Fruit fly (Drosophila melanogaster): ENCODE results near the gene vn.

vn gene

DNA sequence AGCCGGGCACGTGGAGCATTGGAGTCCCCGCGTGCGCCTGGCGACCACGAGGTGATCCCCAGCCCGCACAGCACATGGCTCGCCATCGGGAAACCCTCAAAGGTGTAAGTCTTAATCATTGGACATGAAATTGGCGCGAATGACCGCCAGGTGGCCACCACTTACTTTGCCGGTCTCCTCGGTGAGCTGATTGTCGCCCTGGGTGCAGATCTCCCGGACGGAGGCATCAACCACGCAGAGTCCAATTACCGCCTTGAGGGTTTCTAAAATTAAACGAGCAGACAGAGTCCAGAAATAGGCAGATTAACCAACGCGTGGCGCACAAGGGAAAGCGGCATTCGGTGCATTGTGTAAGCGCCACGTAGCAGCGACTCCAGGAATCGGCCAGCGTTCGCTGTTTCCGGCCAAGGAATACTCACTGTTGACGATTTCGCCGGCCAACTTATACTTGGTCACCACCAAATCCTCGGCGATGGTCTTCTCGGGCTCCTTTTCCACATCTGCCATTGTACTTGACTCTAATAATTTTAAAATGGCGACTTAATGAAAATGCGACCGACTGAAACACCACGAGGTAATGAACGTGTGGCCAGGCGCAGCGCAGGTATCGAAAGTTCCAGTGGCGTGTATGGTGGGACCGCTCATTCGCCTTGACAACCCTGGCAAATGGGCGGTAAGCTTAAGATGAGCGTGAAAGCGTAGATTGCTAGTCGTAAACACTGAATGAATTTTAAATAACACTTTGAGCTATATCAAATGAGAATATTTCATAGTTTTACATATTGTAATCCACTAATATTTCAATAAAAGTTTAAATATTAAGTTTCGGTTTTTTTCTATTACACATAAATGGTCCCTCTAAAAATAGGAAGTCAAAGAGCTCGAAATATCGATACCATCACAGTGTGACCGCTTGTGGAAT lies 80.3 kb downstream of the vn start, which contains the start of gene CG10576:
TSS of gene CG10576 (minus strand) at position 781 of the 922 bp plus-strand sequence.
- TF ChIP-seq CG6276 (GFP tag; optimal IDR thresholded peaks at IDR 0.05) = no peak
- no peak for TF ChIP-seq CG6808 (GFP tag; optimal IDR thresholded peaks at IDR 0.05)
- TF ChIP-seq Blimp-1 (GFP tag; optimal IDR thresholded peaks at IDR 0.05) = no peak
- TF ChIP-seq Ets96B (tag; optimal IDR thresholded peaks at IDR 0.05) = no peak
- TF ChIP-seq esn (GFP tag; optimal IDR thresholded peaks at IDR 0.05) = no peak
- TF ChIP-seq CG32006 (GFP tag; optimal IDR thresholded peaks at IDR 0.05) = no peak
- no peak for TF ChIP-seq acj6 (GFP tag; optimal IDR thresholded peaks at IDR 0.05)
- no peak for TF ChIP-seq CG8632 (GFP tag; optimal IDR thresholded peaks at IDR 0.05)
- no peak for TF ChIP-seq CG4318 (GFP tag; optimal IDR thresholded peaks at IDR 0.05)
- TF ChIP-seq CG9139 (GFP tag; optimal IDR thresholded peaks at IDR 0.05) = no peak
- TF ChIP-seq Eip78C (GFP tag) = no peak
- TF ChIP-seq CG6163 (GFP tag; IDR thresholded peaks at IDR 0.05) = no peak
- no peak for TF ChIP-seq CG11294 (GFP tag; IDR thresholded peaks at IDR 0.05)

Data from whole organism, prepupa.